Worm (Caenorhabditis elegans) whole organism, early embryonic: ENCODE results near the gene rnf-113.

Source experiments
- ama-1 ChIP-seq: fragments of 150-350 bp; optimal IDR thresholded peaks from 2 replicates; lab custom pipeline; 2014
- ceh-13 ChIP-seq: fragments of 200-800 bp; sonication (Bioruptor generic); optimal IDR thresholded peaks from 2 replicates; lab custom pipeline; 2018; ENCODE audit warnings: mild to moderate bottlenecking, missing genetic modification characterization, missing compliant biosample characterization
- hnd-1 ChIP-seq: sonication (generic microtip); optimal IDR thresholded peaks from 2 replicates; lab custom pipeline; 2016; ENCODE audit warnings: missing genetic modification characterization, missing compliant biosample characterization
- sea-1 ChIP-seq: fragments of 200-800 bp; sonication (Bioruptor generic); conservative IDR thresholded peaks from 2 replicates; pipeline ENCODE4 v1.3.6; 2022; ENCODE audit warnings: missing genetic modification characterization, missing compliant biosample characterization

DNA sequence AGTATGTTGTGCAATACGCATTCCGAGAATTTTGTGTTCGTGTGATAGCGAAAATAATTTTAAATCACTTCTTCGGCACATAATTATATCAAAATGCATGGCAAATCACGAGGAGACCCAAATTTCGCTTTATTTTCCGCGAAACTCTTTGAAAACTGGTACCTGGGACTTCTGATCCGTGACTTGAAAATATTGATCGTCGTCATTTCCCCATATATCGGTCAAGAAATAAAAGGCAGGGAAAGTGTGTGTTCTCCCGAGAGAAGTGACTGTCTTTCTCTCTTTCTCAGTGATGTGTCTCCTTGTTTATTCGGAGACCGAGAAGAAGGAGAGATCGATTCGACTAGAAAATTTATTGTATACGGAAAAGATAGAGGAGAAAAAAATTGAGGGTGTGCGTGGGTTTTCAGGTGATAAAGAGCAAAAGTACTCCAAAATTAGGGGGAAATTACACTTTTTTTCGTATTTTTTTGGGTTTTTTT lies 46.2 kb downstream of the rnf-113 start, which contains the start of gene W09D10.5:
- TF ChIP-seq ceh-13 (GFP tag; lab: Kevin White, UChicago) (no peak), sea-1 (GFP tag; lab: Robert Waterston, UW) (no peak), ama-1 (lab: Kevin White, UChicago) (peak; percentile 85), hnd-1 (no peak)
